Fruit fly (Drosophila melanogaster) whole organism, embryonic: ENCODE measurements around the gene CG10165.

ENCODE experiments used
- Abd-B ChIP-seq: fragments of 200-800 bp; sonication (Bioruptor generic); optimal IDR thresholded peaks from 2 replicates; lab custom pipeline; 2018; ENCODE audit warnings: missing biosample characterization, mild to moderate bottlenecking, missing genetic modification characterization, moderate library complexity
- Asciz ChIP-seq: fragments of 200-800 bp; sonication (Bioruptor generic); optimal IDR thresholded peaks from 2 replicates; lab custom pipeline; 2017; ENCODE audit warnings: missing biosample characterization, mild to moderate bottlenecking, missing genetic modification characterization, missing genetic modification reagents
- B-H1 ChIP-seq: fragments of 200-800 bp; sonication (Bioruptor generic); IDR thresholded peaks from 3 replicates; pipeline ENCODE4 v1.3.6; 2022; ENCODE audit warnings: missing biosample characterization, missing genetic modification characterization
- CG10462 ChIP-seq: fragments of 200-800 bp; sonication (Bioruptor generic); optimal IDR thresholded peaks from 2 replicates; lab custom pipeline; 2016; ENCODE audit warnings: missing biosample characterization, missing genetic modification characterization
- CG12104 ChIP-seq: fragments of 200-800 bp; sonication (Bioruptor generic); optimal IDR thresholded peaks from 3 replicates; lab custom pipeline; 2016; ENCODE audit warnings: missing biosample characterization, missing genetic modification characterization
- CG12219 ChIP-seq: fragments of 200-800 bp; sonication (Bioruptor generic); optimal IDR thresholded peaks from 3 replicates; lab custom pipeline; 2018; ENCODE audit warnings: missing biosample characterization, mild to moderate bottlenecking, missing genetic modification characterization
- CG12769 ChIP-seq: fragments of 200-800 bp; sonication (Bioruptor generic); optimal IDR thresholded peaks from 2 replicates; lab custom pipeline; 2019; ENCODE audit warnings: missing biosample characterization, mild to moderate bottlenecking, missing genetic modification characterization, moderate library complexity
- CG13624 ChIP-seq: fragments of 200-800 bp; sonication (Bioruptor generic); optimal IDR thresholded peaks from 2 replicates; lab custom pipeline; 2016; ENCODE audit warnings: missing biosample characterization, missing genetic modification characterization
- CG14965 ChIP-seq: fragments of 200-800 bp; sonication (Bioruptor generic); optimal IDR thresholded peaks from 2 replicates; lab custom pipeline; 2016; ENCODE audit warnings: missing biosample characterization, missing genetic modification characterization, borderline replicate concordance
- CG15269 ChIP-seq: fragments of 200-800 bp; sonication (Bioruptor generic); optimal IDR thresholded peaks from 2 replicates; lab custom pipeline; 2018; ENCODE audit warnings: missing biosample characterization, mild to moderate bottlenecking, missing genetic modification characterization, moderate library complexity
- CG16779 ChIP-seq: fragments of 200-800 bp; sonication (Bioruptor generic); IDR thresholded peaks from 2 replicates; pipeline ENCODE4 v1.3.6; 2022; ENCODE audit warnings: missing biosample characterization, missing genetic modification characterization
- CG17359 ChIP-seq: fragments of 200-800 bp; sonication (Bioruptor generic); optimal IDR thresholded peaks from 3 replicates; lab custom pipeline; 2018; ENCODE audit warnings: missing biosample characterization, mild to moderate bottlenecking, missing genetic modification characterization, moderate library complexity
- CG17612 ChIP-seq: fragments of 200-800 bp; sonication (Bioruptor generic); IDR thresholded peaks from 2 replicates; pipeline ENCODE4 v1.3.6; 2022; ENCODE audit warnings: missing biosample characterization, missing genetic modification characterization
- CG17829 ChIP-seq: fragments of 200-800 bp; optimal IDR thresholded peaks from 2 replicates; lab custom pipeline; 2019; ENCODE audit warnings: missing biosample characterization, mild to moderate bottlenecking, missing genetic modification characterization, moderate library complexity
- CG1792 ChIP-seq: fragments of 200-800 bp; sonication (Bioruptor generic); optimal IDR thresholded peaks from 2 replicates; lab custom pipeline; 2016; ENCODE audit warnings: missing biosample characterization, missing genetic modification characterization
- CG32767 ChIP-seq: fragments of 200-800 bp; sonication (Bioruptor generic); IDR thresholded peaks from 2 replicates; pipeline ENCODE4 v1.3.6; 2022; ENCODE audit warnings: missing biosample characterization, missing genetic modification characterization
- CG3995 ChIP-seq: fragments of 200-800 bp; sonication (Bioruptor generic); optimal IDR thresholded peaks from 3 replicates; lab custom pipeline; 2016; ENCODE audit warnings: missing biosample characterization, missing genetic modification characterization
- CG4404 ChIP-seq: fragments of 200-800 bp; sonication (Bioruptor generic); IDR thresholded peaks from 2 replicates; pipeline ENCODE4 v1.3.6; 2022; ENCODE audit warnings: missing biosample characterization, missing genetic modification characterization
- CG4820 ChIP-seq: fragments of 200-800 bp; sonication (Bioruptor generic); optimal IDR thresholded peaks from 3 replicates; lab custom pipeline; 2016; ENCODE audit warnings: missing biosample characterization, missing genetic modification characterization
- CG5245 ChIP-seq: fragments of 200-800 bp; sonication (Bioruptor generic); optimal IDR thresholded peaks from 3 replicates; lab custom pipeline; 2016; ENCODE audit warnings: missing biosample characterization, missing genetic modification characterization
- CG7786 ChIP-seq: fragments of 200-800 bp; sonication (Bioruptor generic); optimal IDR thresholded peaks from 2 replicates; lab custom pipeline; 2016; ENCODE audit warnings: missing biosample characterization, missing genetic modification characterization
- Chrac-16 ChIP-seq: fragments of 200-800 bp; sonication (Bioruptor generic); optimal IDR thresholded peaks from 3 replicates; lab custom pipeline; 2016; ENCODE audit warnings: missing biosample characterization, missing genetic modification characterization
- Dll ChIP-seq: fragments of 200-800 bp; sonication (Bioruptor generic); IDR thresholded peaks from 4 replicates; pipeline ENCODE4 v1.3.6; 2022; ENCODE audit warnings: missing biosample characterization, missing genetic modification characterization; ENCODE audit not compliant: partially characterized antibody
- E2f1 ChIP-seq: fragments of 200-800 bp; sonication (Bioruptor generic); IDR thresholded peaks from 2 replicates; pipeline ENCODE4 v1.3.6; 2022; ENCODE audit warnings: missing biosample characterization, missing genetic modification characterization
- Eip74EF ChIP-seq, 2 experiments: fragments of 200-800 bp in 1 of 2; fragments of >200 bp in 1 of 2; sonication (Bioruptor generic) in 1 of 2; optimal IDR thresholded peaks; 2 replicates each; lab custom pipeline; 2017 to 2019; ENCODE audit warnings: missing biosample characterization in 2 of 2, missing genetic modification characterization in 2 of 2, mild to moderate bottlenecking in 1 of 2, moderate library complexity in 1 of 2
- Gsc ChIP-seq: fragments of 200-800 bp; sonication (Bioruptor generic); IDR thresholded peaks from 2 replicates; pipeline ENCODE4 v1.3.6; 2022; ENCODE audit warnings: missing biosample characterization, missing genetic modification characterization
- Hr3 ChIP-seq: fragments of 200-800 bp; sonication (Bioruptor generic); optimal IDR thresholded peaks from 3 replicates; lab custom pipeline; 2016; ENCODE audit warnings: missing biosample characterization, missing genetic modification characterization
- Hr51 ChIP-seq, 2 experiments: fragments of 200-800 bp; sonication (Bioruptor generic); optimal IDR thresholded peaks; 2 replicates in 1 of 2; 3 replicates in 1 of 2; lab custom pipeline; 2016 to 2018; ENCODE audit warnings: missing biosample characterization in 2 of 2, missing genetic modification characterization in 2 of 2, mild to moderate bottlenecking in 1 of 2, moderate library complexity in 1 of 2
- Hr78 ChIP-seq, 2 experiments: fragments of 200-800 bp in 1 of 2; fragments of >200 bp in 1 of 2; sonication (Bioruptor generic) in 1 of 2; optimal IDR thresholded peaks; 2 replicates each; lab custom pipeline; 2017 to 2019; ENCODE audit warnings: missing biosample characterization in 2 of 2, missing genetic modification characterization in 2 of 2, mild to moderate bottlenecking in 1 of 2, moderate library complexity in 1 of 2
- Nf-YB ChIP-seq: fragments of 200-800 bp; sonication (Bioruptor generic); optimal IDR thresholded peaks from 3 replicates; lab custom pipeline; 2019; ENCODE audit warnings: missing biosample characterization, mild to moderate bottlenecking, missing genetic modification characterization, moderate library complexity
- Nf-YC ChIP-seq: fragments of 200-800 bp; optimal IDR thresholded peaks from 3 replicates; lab custom pipeline; 2019; ENCODE audit warnings: missing biosample characterization, mild to moderate bottlenecking, missing genetic modification characterization, moderate library complexity
- Oli ChIP-seq: fragments of 200-800 bp; sonication (Bioruptor generic); optimal IDR thresholded peaks from 2 replicates; lab custom pipeline; 2018; ENCODE audit warnings: missing biosample characterization, mild to moderate bottlenecking, missing genetic modification characterization, moderate library complexity
- Six4 ChIP-seq: fragments of 200-800 bp; sonication (Bioruptor generic); optimal IDR thresholded peaks from 2 replicates; lab custom pipeline; 2016; ENCODE audit warnings: missing biosample characterization, missing genetic modification characterization
- ap ChIP-seq: fragments of 200-800 bp; sonication (Bioruptor generic); IDR thresholded peaks from 2 replicates; pipeline ENCODE4 v1.3.6; 2022; ENCODE audit warnings: missing biosample characterization, missing genetic modification characterization
- ato ChIP-seq: fragments of 200-800 bp; sonication (Bioruptor generic); IDR thresholded peaks from 2 replicates; pipeline ENCODE4 v1.3.6; 2022; ENCODE audit warnings: missing biosample characterization, missing genetic modification characterization; ENCODE audit not compliant: partially characterized antibody
- btn ChIP-seq: fragments of 200-800 bp; sonication (Bioruptor generic); optimal IDR thresholded peaks from 2 replicates; lab custom pipeline; 2016; ENCODE audit warnings: missing biosample characterization, missing genetic modification characterization
- crc ChIP-seq: fragments of 200-800 bp; sonication (Bioruptor generic); optimal IDR thresholded peaks from 2 replicates; lab custom pipeline; 2016; ENCODE audit warnings: missing biosample characterization, missing genetic modification characterization
- dimm ChIP-seq: fragments of 200-800 bp; sonication (Bioruptor generic); IDR thresholded peaks from 2 replicates; pipeline ENCODE4 v1.3.6; 2022; ENCODE audit warnings: missing biosample characterization, missing genetic modification characterization
- eve ChIP-seq, 2 experiments: fragments of >200 bp; optimal IDR thresholded peaks; 2 replicates each; lab custom pipeline; 2017; ENCODE audit warnings: missing biosample characterization in 2 of 2, missing genetic modification characterization in 2 of 2
- exex ChIP-seq: fragments of 200-800 bp; sonication (Bioruptor generic); optimal IDR thresholded peaks from 4 replicates; lab custom pipeline; 2018; ENCODE audit warnings: missing biosample characterization, mild to moderate bottlenecking, missing genetic modification characterization, moderate library complexity
- grn ChIP-seq: fragments of 200-800 bp; sonication (Bioruptor generic); optimal IDR thresholded peaks from 3 replicates; lab custom pipeline; 2017; ENCODE audit warnings: missing biosample characterization, missing genetic modification characterization
- gro ChIP-seq: fragments of 200-800 bp; sonication (Bioruptor generic); optimal IDR thresholded peaks from 2 replicates; lab custom pipeline; 2016; ENCODE audit warnings: missing biosample characterization, missing genetic modification characterization
- ham ChIP-seq: fragments of 200-800 bp; sonication (Bioruptor generic); IDR thresholded peaks from 2 replicates; pipeline ENCODE4 v1.3.6; 2022; ENCODE audit warnings: missing biosample characterization, missing genetic modification characterization
- hkb ChIP-seq, 2 experiments: fragments of 200-800 bp in 1 of 2; fragments of >200 bp in 1 of 2; sonication (Bioruptor generic) in 1 of 2; IDR thresholded peaks in 1 of 2; optimal IDR thresholded peaks in 1 of 2; 2 replicates each; pipeline versions ENCODE4 v1.3.6 to Lab custom; 2017 to 2022; ENCODE audit warnings: missing biosample characterization in 1 of 2, missing genetic modification characterization in 1 of 2
- kay ChIP-seq: fragments of 200-800 bp; sonication (Bioruptor generic); optimal IDR thresholded peaks from 2 replicates; lab custom pipeline; 2016; ENCODE audit warnings: missing biosample characterization, missing genetic modification characterization
- nmo ChIP-seq: fragments of 200-800 bp; sonication (Bioruptor generic); optimal IDR thresholded peaks from 2 replicates; lab custom pipeline; 2018; ENCODE audit warnings: missing biosample characterization, mild to moderate bottlenecking, missing genetic modification characterization, moderate library complexity
- schlank ChIP-seq: fragments of 200-800 bp; sonication (Bioruptor generic); optimal IDR thresholded peaks from 2 replicates; lab custom pipeline; 2018; ENCODE audit warnings: missing biosample characterization, mild to moderate bottlenecking, missing genetic modification characterization
- sima ChIP-seq: fragments of 200-800 bp; sonication (Bioruptor generic); optimal IDR thresholded peaks from 2 replicates; lab custom pipeline; 2016; ENCODE audit warnings: missing biosample characterization, missing genetic modification characterization
- sisA ChIP-seq: fragments of 200-800 bp; sonication (Bioruptor generic); IDR thresholded peaks from 2 replicates; pipeline ENCODE4 v1.3.6; 2022; ENCODE audit warnings: missing biosample characterization, missing genetic modification characterization
- slbo ChIP-seq: fragments of 200-800 bp; sonication (Bioruptor generic); IDR thresholded peaks from 2 replicates; pipeline ENCODE4 v1.3.6; 2022; ENCODE audit warnings: missing biosample characterization, missing genetic modification characterization

CG10165 gene

dm6 chr2L:19508361-19508918, 21.7 kb downstream of the CG10165 start, which contains the start of gene cyst (continued):
- no peak for TF ChIP-seq grn (GFP tag; lab: Kevin White, UChicago)
- peak; percentile 60 for TF ChIP-seq nmo
- no peak for TF ChIP-seq CG17359 (tag; lab: Kevin White, UChicago)
- TF ChIP-seq CG16779 (GFP tag; lab: Robert Waterston, UW): no peak
- TF ChIP-seq B-H1: no peak
- no peak for TF ChIP-seq sima (GFP tag; lab: Kevin White, UChicago)
- no peak for TF ChIP-seq btn (GFP tag; lab: Kevin White, UChicago)
- no peak for TF ChIP-seq kay (GFP tag; lab: Kevin White, UChicago)
- no peak for TF ChIP-seq Eip74EF (GFP tag; optimal IDR thresholded peaks at IDR 0.05; lab: Kevin White, UChicago)
- peak; percentile 37 for TF ChIP-seq CG3995 (GFP tag; lab: Kevin White, UChicago)
- no peak for TF ChIP-seq Asciz (GFP tag; lab: Kevin White, UChicago)
- no peak for TF ChIP-seq dimm (GFP tag; lab: Robert Waterston, UW)
- peak; percentile 69 for TF ChIP-seq CG13624 (GFP tag; lab: Kevin White, UChicago)
- TF ChIP-seq CG12219 (GFP tag; lab: Kevin White, UChicago): no peak
- no peak; the same call in 1 of the 2 replicates for TF ChIP-seq sisA
- TF ChIP-seq ato (GFP tag; lab: Robert Waterston, UW): peak; percentile 94
- TF ChIP-seq CG12104 (GFP tag; lab: Kevin White, UChicago): no peak
- TF ChIP-seq Oli (tag; lab: Kevin White, UChicago): no peak
- TF ChIP-seq hkb (optimal IDR thresholded peaks at IDR 0.05; lab: Kevin White, UChicago): no peak
- TF ChIP-seq hkb (GFP tag; IDR thresholded peaks at IDR 0.05; lab: Robert Waterston, UW): no peak
- no peak for TF ChIP-seq Hr78 (GFP tag; optimal IDR thresholded peaks at IDR 0.05; lab: Kevin White, UChicago)
- TF ChIP-seq Gsc (GFP tag; lab: Robert Waterston, UW): no peak
- TF ChIP-seq gro (GFP tag; lab: Kevin White, UChicago): no peak
- no peak for TF ChIP-seq Chrac-16
- no peak for TF ChIP-seq E2f1 (GFP tag; lab: Robert Waterston, UW)
- no peak for TF ChIP-seq CG5245 (GFP tag; lab: Kevin White, UChicago)
- no peak for TF ChIP-seq schlank (tag; lab: Kevin White, UChicago)
- no peak for TF ChIP-seq CG15269 (tag; lab: Kevin White, UChicago)
- TF ChIP-seq CG17829 (tag; lab: Kevin White, UChicago): peak; percentile 57
- TF ChIP-seq CG14965 (GFP tag; lab: Kevin White, UChicago): no peak
- TF ChIP-seq Hr51 (GFP tag; optimal IDR thresholded peaks at IDR 0.05; lab: Kevin White, UChicago): no peak
- no peak for TF ChIP-seq crc (GFP tag; lab: Kevin White, UChicago)
- no peak for TF ChIP-seq ap
- no peak for TF ChIP-seq CG4404 (GFP tag; lab: Robert Waterston, UW)
- peak; percentile 6 for TF ChIP-seq CG1792 (GFP tag; lab: Kevin White, UChicago)
- TF ChIP-seq ham: no peak
- no peak for TF ChIP-seq eve (GFP tag; optimal IDR thresholded peaks at IDR 0.05; lab: Kevin White, UChicago)
- peak; percentile 55; the same call in 1 of the 2 replicates for TF ChIP-seq slbo (GFP tag; lab: Robert Waterston, UW)
- TF ChIP-seq Six4 (GFP tag; lab: Kevin White, UChicago): peak; percentile 9
- TF ChIP-seq CG17612 (GFP tag; lab: Robert Waterston, UW): no peak
- TF ChIP-seq Abd-B: peak; percentile 51
- peak; percentile 26; the same call in 1 of the 2 replicates for TF ChIP-seq CG32767 (GFP tag; lab: Robert Waterston, UW)
- peak; percentile 12 for TF ChIP-seq CG4820 (GFP tag; lab: Kevin White, UChicago)
- TF ChIP-seq CG7786 (GFP tag; lab: Kevin White, UChicago): peak; percentile 1
- TF ChIP-seq Nf-YC: no peak
- TF ChIP-seq CG12769 (tag; lab: Kevin White, UChicago): no peak
- TF ChIP-seq Dll (GFP tag; lab: Robert Waterston, UW): peak; percentile 97
- no peak for TF ChIP-seq exex
- no peak for TF ChIP-seq Nf-YB
- no peak for TF ChIP-seq CG10462 (GFP tag; lab: Kevin White, UChicago)
- TF ChIP-seq Hr3 (GFP tag; lab: Kevin White, UChicago): no peak
